Worm (Caenorhabditis elegans): Measurements from ENCODE around the gene F53E2.2.

F53E2.2 gene

ce11 chrV:1471078-1471969, 3.6 kb upstream of the F53E2.2 start (continued):
- no peak for TF ChIP-seq F10B5.3 (tag; optimal IDR thresholded peaks at IDR 0.05)
- peak; percentile 53 for TF ChIP-seq nhr-6 (tag; optimal IDR thresholded peaks at IDR 0.05)
- TF ChIP-seq nhr-77 (tag; optimal IDR thresholded peaks at IDR 0.05) = peak; percentile 70
- TF ChIP-seq aly-2 (tag; optimal IDR thresholded peaks at IDR 0.05) = no peak
- peak; percentile 87 for TF ChIP-seq dpl-1 (GFP tag; optimal IDR thresholded peaks at IDR 0.05)
- peak; percentile 52; the same call in 1 of the 2 replicates for TF ChIP-seq vab-7 (GFP tag; IDR thresholded peaks at IDR 0.05)
- no peak for TF ChIP-seq daf-19 (GFP tag; conservative IDR thresholded peaks at IDR 0.05)
- 0 out of 2 replicates have a peak, but pooled peaks have one; percentile 41 for TF ChIP-seq lim-7 (GFP tag; IDR thresholded peaks at IDR 0.05)

- no peak for TF ChIP-seq T20F7.1 (GFP tag; optimal IDR thresholded peaks at IDR 0.05)
- TF ChIP-seq set-16 (GFP tag; IDR thresholded peaks at IDR 0.05) = peak; percentile 46; the same call in 1 of the 2 replicates
- peak; percentile 34; the same call in 1 of the 2 replicates for TF ChIP-seq madf-9 (GFP tag; conservative IDR thresholded peaks at IDR 0.05)
- TF ChIP-seq attf-4 (tag; optimal IDR thresholded peaks at IDR 0.05) = no peak
- TF ChIP-seq hif-1 (tag; optimal IDR thresholded peaks at IDR 0.05) = no peak
- TF ChIP-seq mes-2 (tag; optimal IDR thresholded peaks at IDR 0.05; ENCODE audit: poor library complexity, severe bottlenecking) = peak; percentile 34
- 0 out of 2 replicates have a peak, but pooled peaks have one; percentile 13 for TF ChIP-seq ctbp-1 (GFP tag; IDR thresholded peaks at IDR 0.05)
- TF ChIP-seq lim-7 (GFP tag; IDR thresholded peaks at IDR 0.05) = no peak
- 0 out of 2 replicates have a peak, but pooled peaks have one; percentile 28 for TF ChIP-seq D1046.2 (GFP tag; IDR thresholded peaks at IDR 0.05)
Observed at ce11 chrV:1471977-1472376, 2.9 kb upstream of the F53E2.2 start.

- TF ChIP-seq hlh-30 (tag; optimal IDR thresholded peaks at IDR 0.05; ENCODE audit: insufficient read depth) (peak; percentile 65), unc-62 (GFP tag; optimal IDR thresholded peaks at IDR 0.05 in 1 of 2) (peak in 1 of 2 experiments; percentile 12), unc-62 (tag; optimal IDR thresholded peaks at IDR 0.05) (no peak), aha-1 (tag) (peak; percentile 82), mes-2 (tag; optimal IDR thresholded peaks at IDR 0.05; ENCODE audit: poor library complexity, severe bottlenecking) (peak; percentile 17), mxl-3 (GFP tag; optimal IDR thresholded peaks at IDR 0.05) (peak; percentile 43), arid-1 (GFP tag; conservative IDR thresholded peaks at IDR 0.05) (no peak), daf-19 (GFP tag; conservative IDR thresholded peaks at IDR 0.05) (no peak), nhr-28 (tag; optimal IDR thresholded peaks at IDR 0.05) (peak; percentile 18)
Observed at ce11 chrV:1472569-1472968, 2.3 kb upstream of the F53E2.2 start.

- TF ChIP-seq lin-38 (GFP tag; IDR thresholded peaks at IDR 0.05) (peak; percentile 47; the same call in 1 of the 2 replicates), arid-1 (GFP tag; conservative IDR thresholded peaks at IDR 0.05) (peak; percentile 36; the same call in 1 of the 2 replicates), Y105C5A.15 (GFP tag; IDR thresholded peaks at IDR 0.05) (0 out of 2 replicates have a peak, but pooled peaks have one; percentile 16), hlh-30 (tag; optimal IDR thresholded peaks at IDR 0.05; ENCODE audit: insufficient read depth) (no peak), mep-1 (tag; optimal IDR thresholded peaks at IDR 0.05) (peak; percentile 1), D1046.2 (GFP tag; IDR thresholded peaks at IDR 0.05) (no peak)
Observed at ce11 chrV:1476284-1476792, 1.5 kb downstream of the F53E2.2 start.

- TF ChIP-seq mes-2 (tag; optimal IDR thresholded peaks at IDR 0.05; ENCODE audit: poor library complexity, severe bottlenecking) (peak; percentile 4), zag-1 (tag; optimal IDR thresholded peaks at IDR 0.05) (no peak), sdz-12 (GFP tag; optimal IDR thresholded peaks at IDR 0.05) (no peak), ama-1 (optimal IDR thresholded peaks at IDR 0.05) (peak; percentile 21), ztf-11 (tag; optimal IDR thresholded peaks at IDR 0.05) (no peak)
Observed at ce11 chrV:1476841-1477240, 2.0 kb downstream of the F53E2.2 start.

All from whole organism, L4 larva.